Fruit fly (Drosophila melanogaster): ENCODE measurements around the gene iPLA2-VIA.

Gene iPLA2-VIA

dm6 chr3L:9864275-9865052, at the start of gene iPLA2-VIA, which contains the start of gene Ciz1:
iPLA2-VIA (minus strand) TSS chr3L:9864349.
Ciz1 (plus strand) TSS chr3L:9864639.
- TF ChIP-seq Dll (optimal IDR thresholded peaks at IDR 0.05), result no peak
- no peak for TF ChIP-seq psq (optimal IDR thresholded peaks at IDR 0.05)
- TF ChIP-seq EcR (GFP tag; optimal IDR thresholded peaks at IDR 0.05), result no peak
- TF ChIP-seq CG8478 (optimal IDR thresholded peaks at IDR 0.05), result no peak
- TF ChIP-seq usp (GFP tag; optimal IDR thresholded peaks at IDR 0.05), result no peak
- no peak for TF ChIP-seq pan (optimal IDR thresholded peaks at IDR 0.05)

- TF ChIP-seq EcR (GFP tag; optimal IDR thresholded peaks at IDR 0.05) (no peak), Dll (optimal IDR thresholded peaks at IDR 0.05) (no peak), CG8478 (optimal IDR thresholded peaks at IDR 0.05) (no peak), psq (optimal IDR thresholded peaks at IDR 0.05) (no peak), pan (optimal IDR thresholded peaks at IDR 0.05) (no peak), usp (GFP tag; optimal IDR thresholded peaks at IDR 0.05) (no peak)
Measured at dm6 chr3L:9907719-9908170, 43.6 kb upstream of the iPLA2-VIA start, which contains the start of gene bma. bma (plus strand) TSS chr3L:9908120.

dm6 chr3L:9904988-9905387, 40.8 kb upstream of the iPLA2-VIA start:
- TF ChIP-seq pan (optimal IDR thresholded peaks at IDR 0.05), result no peak
- TF ChIP-seq Dll (optimal IDR thresholded peaks at IDR 0.05), result no peak
- TF ChIP-seq psq (optimal IDR thresholded peaks at IDR 0.05), result no peak
- TF ChIP-seq CG8478 (optimal IDR thresholded peaks at IDR 0.05), result no peak

- TF ChIP-seq CG8478 (optimal IDR thresholded peaks at IDR 0.05) (no peak), pan (optimal IDR thresholded peaks at IDR 0.05) (no peak), Dll (optimal IDR thresholded peaks at IDR 0.05) (no peak), EcR (GFP tag; optimal IDR thresholded peaks at IDR 0.05) (no peak), psq (optimal IDR thresholded peaks at IDR 0.05) (no peak), usp (GFP tag; optimal IDR thresholded peaks at IDR 0.05) (no peak)
Measured at dm6 chr3L:9899046-9899659, 35.0 kb upstream of the iPLA2-VIA start, which contains the start of gene nudE. nudE (plus strand) TSS chr3L:9899241.

- TF ChIP-seq psq (optimal IDR thresholded peaks at IDR 0.05), result no peak
- no peak for TF ChIP-seq pan (optimal IDR thresholded peaks at IDR 0.05)
- TF ChIP-seq usp (GFP tag; optimal IDR thresholded peaks at IDR 0.05), result no peak
- no peak for TF ChIP-seq EcR (GFP tag; optimal IDR thresholded peaks at IDR 0.05)
- TF ChIP-seq Dll (optimal IDR thresholded peaks at IDR 0.05), result no peak
- TF ChIP-seq CG8478 (optimal IDR thresholded peaks at IDR 0.05), result no peak
Measured at dm6 chr3L:9898355-9898754, 34.2 kb upstream of the iPLA2-VIA start, which contains the start of the genes CG6707 and CG46387. CG6707 (minus strand) TSS chr3L:9898575. CG46387 (plus strand) TSS chr3L:9898626.

dm6 chr3L:9897164-9897783, 33.1 kb upstream of the iPLA2-VIA start:
- no peak for TF ChIP-seq Dll (optimal IDR thresholded peaks at IDR 0.05)
- no peak for TF ChIP-seq CG8478 (optimal IDR thresholded peaks at IDR 0.05)
- no peak for TF ChIP-seq psq (optimal IDR thresholded peaks at IDR 0.05)
- no peak for TF ChIP-seq pan (optimal IDR thresholded peaks at IDR 0.05)
- TF ChIP-seq EcR (GFP tag; optimal IDR thresholded peaks at IDR 0.05), result no peak
- no peak for TF ChIP-seq usp (GFP tag; optimal IDR thresholded peaks at IDR 0.05)

- TF ChIP-seq usp (GFP tag; optimal IDR thresholded peaks at IDR 0.05) (no peak), CG8478 (optimal IDR thresholded peaks at IDR 0.05) (no peak)
Measured at dm6 chr3L:9894643-9895042, 30.5 kb upstream of the iPLA2-VIA start, which contains the start of the genes CG6709 and Hez. CG6709 (minus strand) TSS chr3L:9894743. Hez (minus strand) TSS chr3L:9894743.

- TF ChIP-seq psq (optimal IDR thresholded peaks at IDR 0.05) (no peak), pan (optimal IDR thresholded peaks at IDR 0.05) (no peak), CG8478 (optimal IDR thresholded peaks at IDR 0.05) (no peak), Dll (optimal IDR thresholded peaks at IDR 0.05) (no peak), EcR (GFP tag; optimal IDR thresholded peaks at IDR 0.05) (no peak), usp (GFP tag; optimal IDR thresholded peaks at IDR 0.05) (no peak)
Measured at dm6 chr3L:9893983-9894382, 29.8 kb upstream of the iPLA2-VIA start.

dm6 chr3L:9888630-9889130, 24.5 kb upstream of the iPLA2-VIA start, which contains the start of the genes Taf2 and CalpB:
Taf2 (minus strand) TSS chr3L:9888683.
CalpB (plus strand) TSS chr3L:9888762.
- TF ChIP-seq Dll (optimal IDR thresholded peaks at IDR 0.05) (no peak), CG8478 (optimal IDR thresholded peaks at IDR 0.05) (no peak), usp (GFP tag; optimal IDR thresholded peaks at IDR 0.05) (no peak), EcR (GFP tag; optimal IDR thresholded peaks at IDR 0.05) (no peak), pan (optimal IDR thresholded peaks at IDR 0.05) (no peak), psq (optimal IDR thresholded peaks at IDR 0.05) (no peak)

dm6 chr3L:9878685-9879084, 14.5 kb upstream of the iPLA2-VIA start, which contains the start of gene CG34382:
CG34382 (plus strand) TSS chr3L:9878985.
- no peak for TF ChIP-seq CG8478 (optimal IDR thresholded peaks at IDR 0.05)
- no peak for TF ChIP-seq pan (optimal IDR thresholded peaks at IDR 0.05)
- TF ChIP-seq psq (optimal IDR thresholded peaks at IDR 0.05), result no peak
- no peak for TF ChIP-seq Dll (optimal IDR thresholded peaks at IDR 0.05)
- no peak for TF ChIP-seq usp (GFP tag; optimal IDR thresholded peaks at IDR 0.05)
- TF ChIP-seq EcR (GFP tag; optimal IDR thresholded peaks at IDR 0.05), result no peak

dm6 chr3L:9872035-9872434, 7.9 kb upstream of the iPLA2-VIA start:
- TF ChIP-seq CG8478 (optimal IDR thresholded peaks at IDR 0.05) (no peak), pan (optimal IDR thresholded peaks at IDR 0.05) (no peak), Dll (optimal IDR thresholded peaks at IDR 0.05) (no peak), psq (optimal IDR thresholded peaks at IDR 0.05) (no peak), EcR (GFP tag; optimal IDR thresholded peaks at IDR 0.05) (no peak), usp (GFP tag; optimal IDR thresholded peaks at IDR 0.05) (no peak)

All from whole organism.